Worm (Caenorhabditis elegans) whole organism, young adult: Measurements from ENCODE around the gene nep-4.

Source experiments
- D2030.7 ChIP-seq: fragments of 200-800 bp; sonication (Bioruptor generic); IDR thresholded peaks from 2 replicates; pipeline ENCODE4 v1.3.6; 2022; ENCODE audit warnings: missing genetic modification reagents, missing genetic modification characterization, missing compliant biosample characterization
- F37B4.10 ChIP-seq: fragments of 200-800 bp; sonication (Bioruptor generic); IDR thresholded peaks from 2 replicates; pipeline ENCODE4 v1.3.6; 2022; ENCODE audit warnings: missing genetic modification characterization, missing compliant biosample characterization
- F39B2.1 ChIP-seq: fragments of 200-800 bp; sonication (Bioruptor generic); IDR thresholded peaks from 2 replicates; pipeline ENCODE4 v1.3.6; 2022; ENCODE audit warnings: missing genetic modification reagents, missing genetic modification characterization, missing compliant biosample characterization
- K11D2.4 ChIP-seq: fragments of 200-800 bp; sonication (Bioruptor generic); IDR thresholded peaks from 2 replicates; pipeline ENCODE4 v1.3.6; 2022; ENCODE audit warnings: missing genetic modification reagents, missing genetic modification characterization, missing compliant biosample characterization
- ama-1 ChIP-seq, 3 experiments: fragments of 150-350 bp in 1 of 3; sonication (generic microtip) in 2 of 3; optimal IDR thresholded peaks; 2 replicates each; lab custom pipeline; 2014 to 2018; ENCODE audit warnings: missing biosample characterization in 2 of 3, missing genetic modification characterization in 2 of 3, missing genetic modification reagents in 2 of 3
- aptf-2 ChIP-seq: fragments of 200-800 bp; sonication (Bioruptor generic); conservative IDR thresholded peaks from 2 replicates; pipeline ENCODE4 v1.3.6; 2022; ENCODE audit warnings: missing genetic modification reagents, missing genetic modification characterization, missing compliant biosample characterization
- attf-5 ChIP-seq: fragments of 200-800 bp; sonication (Bioruptor generic); optimal IDR thresholded peaks from 2 replicates; lab custom pipeline; 2018; ENCODE audit warnings: mild to moderate bottlenecking, missing genetic modification characterization, missing compliant biosample characterization
- bed-2 ChIP-seq: fragments of 200-800 bp; sonication (Bioruptor generic); IDR thresholded peaks from 2 replicates; pipeline ENCODE4 v1.3.6; 2022; ENCODE audit warnings: missing genetic modification reagents, missing genetic modification characterization, missing compliant biosample characterization
- cebp-1 ChIP-seq, 2 experiments: fragments of 200-800 bp in 1 of 2; sonication (Bioruptor generic) in 1 of 2; sonication (generic microtip) in 1 of 2; IDR thresholded peaks in 1 of 2; optimal IDR thresholded peaks in 1 of 2; 2 replicates each; pipeline versions ENCODE4 v1.3.6 to Lab custom; 2017 to 2022; ENCODE audit warnings: missing compliant biosample characterization in 2 of 2, missing genetic modification characterization in 2 of 2, mild to moderate bottlenecking in 1 of 2, missing genetic modification reagents in 1 of 2, moderate library complexity in 1 of 2
- ceh-40 ChIP-seq: fragments of 200-800 bp; sonication (Bioruptor generic); IDR thresholded peaks from 2 replicates; pipeline ENCODE4 v1.3.6; 2022; ENCODE audit warnings: missing genetic modification characterization, missing compliant biosample characterization
- chd-7 ChIP-seq: sonication (generic microtip); optimal IDR thresholded peaks from 2 replicates; lab custom pipeline; 2016; ENCODE audit warnings: mild to moderate bottlenecking, missing genetic modification characterization, moderate library complexity, missing compliant biosample characterization
- die-1 ChIP-seq: sonication (generic microtip); optimal IDR thresholded peaks from 2 replicates; lab custom pipeline; 2016; ENCODE audit warnings: missing genotype, mild to moderate bottlenecking, missing genetic modification characterization, missing compliant biosample characterization
- ets-4 ChIP-seq: fragments of 200-800 bp; sonication (Bioruptor generic); optimal IDR thresholded peaks from 2 replicates; lab custom pipeline; 2018; ENCODE audit warnings: mild to moderate bottlenecking, missing genetic modification characterization, missing compliant biosample characterization
- hlh-12 ChIP-seq: sonication (generic microtip); optimal IDR thresholded peaks from 2 replicates; lab custom pipeline; 2016; ENCODE audit warnings: missing genetic modification characterization, missing compliant biosample characterization
- hlh-26 ChIP-seq: fragments of 200-800 bp; sonication (Bioruptor generic); conservative IDR thresholded peaks from 2 replicates; pipeline ENCODE4 v1.3.6; 2022; ENCODE audit warnings: missing genetic modification reagents, missing genetic modification characterization, missing compliant biosample characterization
- hmg-1.2 ChIP-seq: fragments of 200-800 bp; sonication (Bioruptor generic); IDR thresholded peaks from 2 replicates; pipeline ENCODE4 v1.3.6; 2022; ENCODE audit warnings: missing genetic modification reagents, missing genetic modification characterization, missing compliant biosample characterization
- hsf-1 ChIP-seq: fragments of 200-800 bp; sonication (Bioruptor generic); IDR thresholded peaks from 2 replicates; pipeline ENCODE4 v1.3.6; 2022; ENCODE audit warnings: missing genetic modification reagents, missing genetic modification characterization, missing compliant biosample characterization
- lag-1 ChIP-seq: fragments of 200-800 bp; sonication (Bioruptor generic); IDR thresholded peaks from 2 replicates; pipeline ENCODE4 v1.3.6; 2022; ENCODE audit warnings: missing genetic modification reagents, missing genetic modification characterization, missing compliant biosample characterization
- let-607 ChIP-seq, 2 experiments: fragments of 200-800 bp in 1 of 2; sonication (Bioruptor generic) in 1 of 2; sonication (generic microtip) in 1 of 2; optimal IDR thresholded peaks; 2 replicates each; lab custom pipeline; 2016 to 2018; ENCODE audit warnings: mild to moderate bottlenecking in 2 of 2, missing compliant biosample characterization in 2 of 2, missing genetic modification characterization in 2 of 2, moderate library complexity in 2 of 2, missing genotype in 1 of 2
- lin-26 ChIP-seq: fragments of 200-800 bp; sonication (Bioruptor generic); IDR thresholded peaks from 2 replicates; pipeline ENCODE4 v1.3.6; 2022; ENCODE audit warnings: missing genetic modification reagents, missing genetic modification characterization, missing compliant biosample characterization
- lin-40 ChIP-seq: sonication (generic microtip); optimal IDR thresholded peaks from 2 replicates; lab custom pipeline; 2016; ENCODE audit warnings: missing genetic modification characterization, mild to moderate bottlenecking, missing compliant biosample characterization, missing genotype, missing genetic modification reagents
- lin-54 ChIP-seq: fragments of 200-800 bp; sonication (Bioruptor generic); optimal IDR thresholded peaks from 2 replicates; lab custom pipeline; 2018; ENCODE audit warnings: mild to moderate bottlenecking, missing genetic modification characterization, missing compliant biosample characterization
- lsy-27 ChIP-seq: sonication (generic microtip); optimal IDR thresholded peaks from 2 replicates; lab custom pipeline; 2017; ENCODE audit warnings: missing genetic modification characterization, mild to moderate bottlenecking, missing compliant biosample characterization, antibody characterized with exemption, missing genotype, borderline replicate concordance; ENCODE audit not compliant: insufficient read depth
- madf-3 ChIP-seq: fragments of 200-800 bp; sonication (Bioruptor generic); IDR thresholded peaks from 2 replicates; pipeline ENCODE4 v1.3.6; 2022; ENCODE audit warnings: missing genetic modification reagents, missing genetic modification characterization, missing compliant biosample characterization
- mel-28 ChIP-seq: sonication (generic microtip); optimal IDR thresholded peaks from 2 replicates; lab custom pipeline; 2016; ENCODE audit warnings: borderline replicate concordance, mild to moderate bottlenecking, missing genetic modification characterization, missing compliant biosample characterization
- mes-4 ChIP-seq: sonication (generic microtip); optimal IDR thresholded peaks from 2 replicates; lab custom pipeline; 2016; ENCODE audit warnings: missing genotype, missing genetic modification characterization, missing compliant biosample characterization
- nfya-1 ChIP-seq: sonication (generic microtip); optimal IDR thresholded peaks from 2 replicates; lab custom pipeline; 2017; ENCODE audit warnings: antibody characterized with exemption, missing compliant biosample characterization, missing genetic modification characterization, borderline replicate concordance; ENCODE audit not compliant: insufficient read depth
- nfya-2 ChIP-seq: fragments of 200-800 bp; sonication (Bioruptor generic); IDR thresholded peaks from 2 replicates; pipeline ENCODE4 v1.3.6; 2022; ENCODE audit warnings: missing genetic modification reagents, missing genetic modification characterization, missing compliant biosample characterization
- nhr-120 ChIP-seq: fragments of 200-800 bp; sonication (Bioruptor generic); IDR thresholded peaks from 2 replicates; pipeline ENCODE4 v1.3.6; 2022; ENCODE audit warnings: missing genetic modification characterization, missing compliant biosample characterization
- nhr-27 ChIP-seq: fragments of 200-800 bp; sonication (Bioruptor generic); optimal IDR thresholded peaks from 2 replicates; lab custom pipeline; 2018; ENCODE audit warnings: mild to moderate bottlenecking, missing genetic modification characterization, moderate library complexity, missing compliant biosample characterization
- pbrm-1 ChIP-seq: fragments of 200-800 bp; sonication (Bioruptor generic); IDR thresholded peaks from 2 replicates; pipeline ENCODE4 v1.3.6; 2022; ENCODE audit warnings: missing genetic modification reagents, missing genetic modification characterization, missing compliant biosample characterization
- pha-4 ChIP-seq: fragments of 150-350 bp; sonication (generic microtip); optimal IDR thresholded peaks from 2 replicates; lab custom pipeline; 2014; ENCODE audit warnings: missing biosample characterization, missing genetic modification reagents, missing genetic modification characterization
- rpc-1 ChIP-seq, 2 experiments: fragments of 150-350 bp in 1 of 2; sonication (generic microtip) in 1 of 2; optimal IDR thresholded peaks; 2 replicates each; lab custom pipeline; 2014 to 2018; ENCODE audit warnings: missing biosample characterization in 1 of 2, missing genetic modification characterization in 1 of 2, missing genetic modification reagents in 1 of 2, missing genotype in 1 of 2
- tlf-1 ChIP-seq: fragments of 200-800 bp; sonication (Bioruptor generic); optimal IDR thresholded peaks from 2 replicates; lab custom pipeline; 2018; ENCODE audit warnings: mild to moderate bottlenecking, missing genetic modification characterization, missing compliant biosample characterization
- unc-130 ChIP-seq: sonication (generic microtip); optimal IDR thresholded peaks from 2 replicates; lab custom pipeline; 2016; ENCODE audit warnings: missing genetic modification reagents, missing genetic modification characterization, missing compliant biosample characterization
- ztf-25 ChIP-seq: fragments of 200-800 bp; sonication (Bioruptor generic); IDR thresholded peaks from 2 replicates; pipeline ENCODE4 v1.3.6; 2022; ENCODE audit warnings: missing genetic modification reagents, missing genetic modification characterization, missing compliant biosample characterization
- ztf-26 ChIP-seq: sonication (generic microtip); optimal IDR thresholded peaks from 2 replicates; lab custom pipeline; 2017; ENCODE audit warnings: missing genetic modification characterization, missing compliant biosample characterization
- ztf-3 ChIP-seq: fragments of 200-800 bp; sonication (Bioruptor generic); optimal IDR thresholded peaks from 2 replicates; lab custom pipeline; 2018; ENCODE audit warnings: mild to moderate bottlenecking, missing genetic modification characterization, missing compliant biosample characterization

The nep-4 gene

ce11 chrX:6856793-6857192, 6.4 kb downstream of the nep-4 start:
- TF ChIP-seq rpc-1 (optimal IDR thresholded peaks at IDR 0.05; lab: Kevin White, UChicago) (no peak), rpc-1 (tag; optimal IDR thresholded peaks at IDR 0.05; lab: Kevin White, UChicago) (no peak), mel-28 (tag; lab: Kevin White, UChicago) (no peak), ztf-26 (no peak), madf-3 (GFP tag; lab: Robert Waterston, UW) (no peak), ztf-3 (no peak)

ce11 chrX:6853318-6853717, 9.9 kb downstream of the nep-4 start, which contains the start of gene rig-3:
Gene rig-3 (plus strand): TSS chrX:6853618.
- TF ChIP-seq chd-7 (tag; lab: Kevin White, UChicago) (no peak), pbrm-1 (GFP tag; lab: Robert Waterston, UW) (no peak), lin-26 (no peak), hlh-26 (GFP tag; lab: Robert Waterston, UW) (no peak), tlf-1 (GFP tag; lab: Kevin White, UChicago) (no peak), hlh-12 (no peak), nhr-120 (GFP tag; lab: Robert Waterston, UW) (no peak), mes-4 (tag; lab: Kevin White, UChicago) (no peak), lsy-27 (tag; lab: Kevin White, UChicago) (no peak), let-607 (tag; optimal IDR thresholded peaks at IDR 0.05; lab: Kevin White, UChicago) (no peak), lin-40 (tag; lab: Kevin White, UChicago) (no peak), hmg-1.2 (GFP tag; lab: Robert Waterston, UW) (no peak), aptf-2 (GFP tag; lab: Robert Waterston, UW) (no peak), bed-2 (GFP tag; lab: Robert Waterston, UW) (no peak), ceh-40 (GFP tag; lab: Robert Waterston, UW) (no peak), lin-54 (GFP tag; lab: Kevin White, UChicago) (no peak)

DNA sequence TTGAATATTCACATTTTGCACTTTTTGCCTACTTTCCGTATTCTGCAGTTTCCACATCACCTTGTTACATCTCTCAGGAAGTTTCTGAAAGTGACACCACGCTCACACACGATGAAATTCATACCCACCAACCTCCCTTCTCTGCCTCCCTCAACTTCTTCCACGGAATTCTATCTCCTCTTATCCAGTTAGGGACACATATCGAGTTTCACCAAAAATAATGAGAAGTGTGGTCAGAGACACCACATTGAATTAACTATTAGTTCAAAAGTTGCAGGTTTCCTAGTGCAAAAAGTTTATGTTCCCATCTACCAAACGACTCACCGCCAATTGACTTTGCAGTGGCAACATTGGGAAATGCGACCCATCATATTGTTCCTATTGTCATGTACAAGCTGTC, 12.8 kb downstream of the nep-4 start:
- TF ChIP-seq hsf-1 (GFP tag; lab: Robert Waterston, UW): no peak
- no peak for TF ChIP-seq unc-130
- no peak for TF ChIP-seq D2030.7
- TF ChIP-seq lag-1 (GFP tag; lab: Robert Waterston, UW): no peak

DNA sequence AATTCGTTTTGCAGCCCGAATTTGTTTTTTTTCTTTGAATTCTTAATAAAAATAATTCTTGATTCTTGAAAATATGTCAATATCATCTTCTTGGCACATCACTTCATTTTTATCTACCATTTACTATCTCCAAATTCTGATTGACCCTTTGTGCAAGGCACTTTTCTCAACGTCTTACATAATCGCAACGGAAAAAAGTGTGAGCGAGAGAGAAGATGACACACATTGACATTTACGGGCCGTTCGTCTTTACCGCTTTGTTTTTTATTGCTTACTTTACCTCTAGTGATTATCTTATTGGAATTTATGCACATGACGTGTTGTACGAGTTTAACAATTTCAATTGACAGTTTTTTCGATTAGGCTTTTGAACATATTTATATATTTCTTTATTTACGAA, 14.6 kb downstream of the nep-4 start:
- no peak for TF ChIP-seq nfya-1 (tag; lab: Kevin White, UChicago)
- TF ChIP-seq chd-7 (tag; lab: Kevin White, UChicago): no peak
- no peak for TF ChIP-seq F37B4.10 (GFP tag; lab: Robert Waterston, UW)
- no peak for TF ChIP-seq ama-1 (optimal IDR thresholded peaks at IDR 0.05; lab: Kevin White, UChicago)
- TF ChIP-seq ama-1 (GFP tag; optimal IDR thresholded peaks at IDR 0.05; lab: Kevin White, UChicago): no peak
- no peak for TF ChIP-seq die-1 (tag; lab: Kevin White, UChicago)
- no peak for TF ChIP-seq mes-4 (tag; lab: Kevin White, UChicago)
- no peak for TF ChIP-seq K11D2.4 (GFP tag; lab: Robert Waterston, UW)
- no peak for TF ChIP-seq nhr-27 (tag; lab: Kevin White, UChicago)
- TF ChIP-seq attf-5: no peak
- TF ChIP-seq ets-4 (GFP tag; lab: Kevin White, UChicago): no peak
- TF ChIP-seq nfya-2 (GFP tag; lab: Robert Waterston, UW): no peak
- TF ChIP-seq pha-4 (tag; lab: Kevin White, UChicago): no peak
- no peak for TF ChIP-seq F39B2.1 (GFP tag; lab: Robert Waterston, UW)
- no peak for TF ChIP-seq ztf-25
- TF ChIP-seq cebp-1 (GFP tag; IDR thresholded peaks at IDR 0.05; lab: Robert Waterston, UW): no peak
- no peak for TF ChIP-seq cebp-1 (tag; optimal IDR thresholded peaks at IDR 0.05; lab: Kevin White, UChicago)
- TF ChIP-seq, all 124 proteins: peak for 0
